Fruit fly (Drosophila melanogaster): ENCODE results near the gene CG14285.
A peak's percentile ranks its signal among the peaks of the same experiment; 100 is the strongest.

CG14285 gene

DNA sequence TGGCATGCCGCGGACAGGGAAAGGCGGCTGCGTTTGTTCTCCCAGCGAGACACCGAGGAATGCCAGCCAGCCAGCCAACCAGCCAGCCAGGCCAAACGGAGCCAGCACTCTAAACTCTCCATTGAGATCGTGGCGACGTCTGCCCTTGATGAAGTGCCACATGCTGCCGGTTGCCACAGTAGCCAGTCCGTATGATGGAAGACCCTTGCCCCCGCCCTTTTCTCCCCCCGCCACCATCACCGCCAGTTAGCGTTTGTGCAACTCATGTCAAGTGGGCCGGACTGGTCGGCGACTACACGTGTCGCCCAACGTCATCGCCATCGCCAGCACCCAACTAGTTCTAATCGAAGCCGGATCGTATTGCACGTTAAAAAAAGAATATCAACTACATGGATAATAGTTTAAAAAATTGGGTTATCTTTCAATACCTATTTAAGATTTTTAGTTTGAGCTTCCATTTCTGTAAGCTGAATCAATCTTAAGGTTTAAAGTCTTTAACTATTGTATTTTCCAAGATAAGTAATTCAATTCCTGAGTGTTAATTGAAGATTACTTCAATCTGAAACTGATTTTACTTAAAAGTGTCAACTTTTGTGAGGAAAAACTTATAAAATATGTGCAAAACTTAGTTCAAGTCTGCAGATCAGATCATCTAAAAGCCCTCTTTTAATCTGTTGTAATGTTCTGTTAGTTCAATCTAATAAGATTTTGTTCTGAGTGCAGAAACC is 45.5 kb downstream of the CG14285 start:
- no peak for TF ChIP-seq Crg-1 (GFP tag; optimal IDR thresholded peaks at IDR 0.05)
- no peak for TF ChIP-seq pad (GFP tag; optimal IDR thresholded peaks at IDR 0.05)
- TF ChIP-seq CG7101 (tag; optimal IDR thresholded peaks at IDR 0.05) = no peak
- TF ChIP-seq tj (GFP tag; optimal IDR thresholded peaks at IDR 0.05) = no peak
- no peak for TF ChIP-seq CG33017 (tag; optimal IDR thresholded peaks at IDR 0.05)
- no peak for TF ChIP-seq CG7045 (GFP tag; optimal IDR thresholded peaks at IDR 0.05)
- no peak for TF ChIP-seq cnc (optimal IDR thresholded peaks at IDR 0.05)
- no peak for TF ChIP-seq bab1 (GFP tag; optimal IDR thresholded peaks at IDR 0.05)
- no peak for TF ChIP-seq Clk (GFP tag; optimal IDR thresholded peaks at IDR 0.05)
- TF ChIP-seq Mnt (GFP tag; optimal IDR thresholded peaks at IDR 0.05) = no peak
- no peak for TF ChIP-seq CG12768 (GFP tag; optimal IDR thresholded peaks at IDR 0.05)
- TF ChIP-seq CG11617 (GFP tag; optimal IDR thresholded peaks at IDR 0.05) = no peak
- no peak for TF ChIP-seq kay (GFP tag; ENCODE audit: borderline replicate concordance)
- TF ChIP-seq CG1620 (GFP tag; optimal IDR thresholded peaks at IDR 0.05) = no peak
- TF ChIP-seq ovo (GFP tag; optimal IDR thresholded peaks at IDR 0.05) = no peak
- no peak for TF ChIP-seq toe (GFP tag; optimal IDR thresholded peaks at IDR 0.05)

dm6 chr3R:19071951-19072350 is 47.1 kb downstream of the CG14285 start:
- TF ChIP-seq CG33017 (tag; optimal IDR thresholded peaks at IDR 0.05) (no peak), CG7045 (GFP tag; optimal IDR thresholded peaks at IDR 0.05) (no peak), Hr96 (GFP tag; optimal IDR thresholded peaks at IDR 0.05) (no peak), CG11617 (GFP tag; optimal IDR thresholded peaks at IDR 0.05) (no peak), tj (GFP tag; optimal IDR thresholded peaks at IDR 0.05) (no peak), CG1620 (GFP tag; optimal IDR thresholded peaks at IDR 0.05) (no peak), Mnt (GFP tag; optimal IDR thresholded peaks at IDR 0.05) (no peak), Clk (GFP tag; optimal IDR thresholded peaks at IDR 0.05) (no peak), kay (GFP tag; ENCODE audit: borderline replicate concordance) (no peak), CG5204 (GFP tag; optimal IDR thresholded peaks at IDR 0.05) (no peak), CG12768 (GFP tag; optimal IDR thresholded peaks at IDR 0.05) (no peak), Crg-1 (GFP tag; optimal IDR thresholded peaks at IDR 0.05) (no peak), CG7101 (tag; optimal IDR thresholded peaks at IDR 0.05) (no peak), pad (GFP tag; optimal IDR thresholded peaks at IDR 0.05) (no peak), ovo (GFP tag; optimal IDR thresholded peaks at IDR 0.05) (no peak), toe (GFP tag; optimal IDR thresholded peaks at IDR 0.05) (no peak), cic (GFP tag; optimal IDR thresholded peaks at IDR 0.05) (no peak), cnc (optimal IDR thresholded peaks at IDR 0.05) (no peak)

DNA sequence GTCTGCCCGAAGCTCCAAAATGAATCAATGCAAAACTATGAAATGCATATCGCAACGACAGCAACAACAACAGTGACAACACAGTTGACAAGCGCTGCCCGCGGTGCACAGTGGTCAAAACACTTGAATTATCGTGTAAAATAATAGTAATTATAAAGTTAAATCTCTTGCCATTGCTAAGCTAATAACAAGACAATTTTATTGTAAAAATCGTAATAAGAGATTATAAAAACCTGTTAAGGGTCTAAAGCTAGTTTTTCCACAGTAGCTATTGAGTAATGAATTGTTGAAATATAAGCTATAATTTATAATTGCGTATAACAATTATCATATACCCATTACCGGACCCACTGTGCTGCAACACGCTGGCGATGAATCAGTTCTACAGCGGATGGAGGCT is 48.1 kb downstream of the CG14285 start:
- no peak for TF ChIP-seq cnc (optimal IDR thresholded peaks at IDR 0.05)
- TF ChIP-seq bab1 (GFP tag; optimal IDR thresholded peaks at IDR 0.05) = peak; percentile 58
- peak; percentile 21 for TF ChIP-seq toe (GFP tag; optimal IDR thresholded peaks at IDR 0.05)
- no peak for TF ChIP-seq Crg-1 (GFP tag; optimal IDR thresholded peaks at IDR 0.05)
- peak; percentile 14 for TF ChIP-seq CG33017 (tag; optimal IDR thresholded peaks at IDR 0.05)
- peak; percentile 15 for TF ChIP-seq CG14711 (tag; optimal IDR thresholded peaks at IDR 0.05)
- TF ChIP-seq cic (GFP tag; optimal IDR thresholded peaks at IDR 0.05) = peak; percentile 36
- TF ChIP-seq Hr96 (GFP tag; optimal IDR thresholded peaks at IDR 0.05) = peak; percentile 10
- no peak for TF ChIP-seq CG1620 (GFP tag; optimal IDR thresholded peaks at IDR 0.05)
- no peak for TF ChIP-seq Mnt (GFP tag; optimal IDR thresholded peaks at IDR 0.05)
- TF ChIP-seq CG12768 (GFP tag; optimal IDR thresholded peaks at IDR 0.05) = peak; percentile 16
- TF ChIP-seq CG5204 (GFP tag; optimal IDR thresholded peaks at IDR 0.05) = peak; percentile 58
- TF ChIP-seq tj (GFP tag; optimal IDR thresholded peaks at IDR 0.05) = peak; percentile 5
- no peak for TF ChIP-seq ovo (GFP tag; optimal IDR thresholded peaks at IDR 0.05)
- TF ChIP-seq pad (GFP tag; optimal IDR thresholded peaks at IDR 0.05) = peak; percentile 2
- TF ChIP-seq CG11617 (GFP tag; optimal IDR thresholded peaks at IDR 0.05) = peak; percentile 23
- peak; percentile 49 for TF ChIP-seq CG7101 (tag; optimal IDR thresholded peaks at IDR 0.05)
- TF ChIP-seq Clk (GFP tag; optimal IDR thresholded peaks at IDR 0.05) = no peak
- TF ChIP-seq kay (GFP tag; ENCODE audit: borderline replicate concordance) = peak; percentile 89
- TF ChIP-seq CG7045 (GFP tag; optimal IDR thresholded peaks at IDR 0.05) = peak; percentile 59

- no peak for TF ChIP-seq Clk (GFP tag; optimal IDR thresholded peaks at IDR 0.05)
- no peak for TF ChIP-seq CG12768 (GFP tag; optimal IDR thresholded peaks at IDR 0.05)
Measured at dm6 chr3R:19074207-19074606, 49.3 kb downstream of the CG14285 start.

dm6 chr3R:19075135-19075534 is 50.2 kb downstream of the CG14285 start:
- TF ChIP-seq Hr96 (GFP tag; optimal IDR thresholded peaks at IDR 0.05) = no peak
- TF ChIP-seq cnc (optimal IDR thresholded peaks at IDR 0.05) = no peak
- no peak for TF ChIP-seq ovo (GFP tag; optimal IDR thresholded peaks at IDR 0.05)
- TF ChIP-seq cic (GFP tag; optimal IDR thresholded peaks at IDR 0.05) = no peak
- no peak for TF ChIP-seq Clk (GFP tag; optimal IDR thresholded peaks at IDR 0.05)
- TF ChIP-seq CG14711 (tag; optimal IDR thresholded peaks at IDR 0.05) = no peak
- TF ChIP-seq CG5204 (GFP tag; optimal IDR thresholded peaks at IDR 0.05) = no peak
- no peak for TF ChIP-seq bab1 (GFP tag; optimal IDR thresholded peaks at IDR 0.05)
- TF ChIP-seq CG12768 (GFP tag; optimal IDR thresholded peaks at IDR 0.05) = no peak
- TF ChIP-seq kay (GFP tag; ENCODE audit: borderline replicate concordance) = no peak
- TF ChIP-seq toe (GFP tag; optimal IDR thresholded peaks at IDR 0.05) = no peak
